Worm (Caenorhabditis elegans) whole organism, L4 larva: Measurements from ENCODE around the gene kin-18.
A peak's percentile ranks its signal among the peaks of the same experiment; 100 is the strongest.

Experiments used
- R02D3.7 ChIP-seq: fragments of 150-350 bp; sonication (generic microtip); optimal IDR thresholded peaks from 3 replicates; lab custom pipeline; 2014; ENCODE audit warnings: missing biosample characterization, missing genetic modification characterization
- T20F7.1 ChIP-seq: fragments of 200-800 bp; sonication (Bioruptor generic); optimal IDR thresholded peaks from 2 replicates; lab custom pipeline; 2018; ENCODE audit warnings: mild to moderate bottlenecking, missing genetic modification characterization, missing compliant biosample characterization
- T26A8.4 ChIP-seq: fragments of 200-800 bp; sonication (Bioruptor generic); IDR thresholded peaks from 2 replicates; pipeline ENCODE4 v1.3.6; 2022; ENCODE audit warnings: missing genetic modification characterization, missing compliant biosample characterization
- aha-1 ChIP-seq: fragments of 150-350 bp; peaks from one replicate; lab custom pipeline; 2014; ENCODE audit warnings: missing biosample characterization, missing genetic modification characterization
- ctbp-1 ChIP-seq: fragments of 200-800 bp; sonication (Bioruptor generic); IDR thresholded peaks from 2 replicates; pipeline ENCODE4 v1.3.6; 2022; ENCODE audit warnings: missing genetic modification reagents, missing genetic modification characterization, missing compliant biosample characterization
- daf-16 ChIP-seq, 3 experiments: sonication (generic microtip); optimal IDR thresholded peaks; 2 replicates each; lab custom pipeline; 2016 to 2017; ENCODE audit warnings: missing genetic modification characterization in 3 of 3, missing genetic modification reagents in 3 of 3, mild to moderate bottlenecking in 2 of 3, missing compliant biosample characterization in 2 of 3, missing biosample characterization in 1 of 3, moderate library complexity in 1 of 3
- dmd-6 ChIP-seq: fragments of 200-800 bp; sonication (Bioruptor generic); IDR thresholded peaks from 2 replicates; pipeline ENCODE4 v1.3.6; 2022; ENCODE audit warnings: missing genetic modification reagents, missing genetic modification characterization, missing compliant biosample characterization
- dpl-1 ChIP-seq: fragments of 150-350 bp; optimal IDR thresholded peaks from 2 replicates; lab custom pipeline; 2014; ENCODE audit warnings: missing biosample characterization, missing genetic modification reagents, missing genetic modification characterization
- dve-1 ChIP-seq: sonication (generic microtip); optimal IDR thresholded peaks from 2 replicates; lab custom pipeline; 2017; ENCODE audit warnings: antibody characterized with exemption, mild to moderate bottlenecking, missing genetic modification characterization, missing compliant biosample characterization; ENCODE audit not compliant: insufficient read depth
- hif-1 ChIP-seq, 2 experiments: sonication (generic microtip); optimal IDR thresholded peaks; 2 replicates each; lab custom pipeline; 2016 to 2017; ENCODE audit warnings: missing compliant biosample characterization in 2 of 2, missing genetic modification characterization in 2 of 2, missing genetic modification reagents in 2 of 2, missing genotype in 2 of 2, mild to moderate bottlenecking in 1 of 2
- hlh-11 ChIP-seq: fragments of 200-800 bp; sonication (Bioruptor generic); optimal IDR thresholded peaks from 2 replicates; lab custom pipeline; 2018; ENCODE audit warnings: mild to moderate bottlenecking, missing genetic modification characterization, missing compliant biosample characterization
- hmg-1.1 ChIP-seq: fragments of 200-800 bp; sonication (Bioruptor generic); IDR thresholded peaks from 2 replicates; pipeline ENCODE4 v1.3.6; 2022; ENCODE audit warnings: missing genetic modification reagents, missing genetic modification characterization, missing compliant biosample characterization
- lin-29 ChIP-seq: fragments of 200-800 bp; sonication (Bioruptor generic); IDR thresholded peaks from 2 replicates; pipeline ENCODE4 v1.3.6; 2022; ENCODE audit warnings: missing genetic modification reagents, missing genetic modification characterization, missing compliant biosample characterization
- lin-39 ChIP-seq: fragments of 150-350 bp; optimal IDR thresholded peaks from 2 replicates; lab custom pipeline; 2014; ENCODE audit warnings: missing biosample characterization, missing genetic modification reagents, missing genetic modification characterization
- lsy-2 ChIP-seq, 2 experiments: fragments of 150-350 bp in 1 of 2; sonication (generic microtip) in 1 of 2; optimal IDR thresholded peaks; 2 replicates each; lab custom pipeline; 2014 to 2017; ENCODE audit warnings: missing biosample characterization in 2 of 2, missing genetic modification characterization in 2 of 2
- mep-1 ChIP-seq: fragments of 150-350 bp; sonication (generic microtip); optimal IDR thresholded peaks from 3 replicates; lab custom pipeline; 2014; ENCODE audit warnings: missing biosample characterization, missing genetic modification characterization
- mes-2 ChIP-seq: sonication (generic microtip); optimal IDR thresholded peaks from 2 replicates; lab custom pipeline; 2016; ENCODE audit warnings: missing genotype, mild to moderate bottlenecking, missing genetic modification characterization, missing compliant biosample characterization; ENCODE audit not compliant: poor library complexity, severe bottlenecking
- nhr-102 ChIP-seq: sonication (generic microtip); optimal IDR thresholded peaks from 2 replicates; lab custom pipeline; 2016; ENCODE audit warnings: mild to moderate bottlenecking, missing genetic modification characterization, moderate library complexity, missing compliant biosample characterization
- nhr-11 ChIP-seq: fragments of 150-350 bp; optimal IDR thresholded peaks from 2 replicates; lab custom pipeline; 2014; ENCODE audit warnings: missing biosample characterization, missing genetic modification characterization
- nhr-237 ChIP-seq: sonication (generic microtip); optimal IDR thresholded peaks from 2 replicates; lab custom pipeline; 2017; ENCODE audit warnings: missing biosample characterization, missing genetic modification characterization
- nhr-28 ChIP-seq: fragments of 150-350 bp; optimal IDR thresholded peaks from 2 replicates; lab custom pipeline; 2014; ENCODE audit warnings: missing biosample characterization, missing genetic modification characterization
- nhr-48 ChIP-seq: sonication (generic microtip); optimal IDR thresholded peaks from 2 replicates; lab custom pipeline; 2016; ENCODE audit warnings: mild to moderate bottlenecking, missing genetic modification characterization, missing compliant biosample characterization
- nhr-77 ChIP-seq: fragments of 150-350 bp; optimal IDR thresholded peaks from 2 replicates; lab custom pipeline; 2014; ENCODE audit warnings: missing biosample characterization, missing genetic modification characterization
- pha-4 ChIP-seq, 2 experiments: fragments of 150-350 bp in 1 of 2; fragments of 200-800 bp in 1 of 2; sonication (Bioruptor generic) in 1 of 2; IDR thresholded peaks in 1 of 2; optimal IDR thresholded peaks in 1 of 2; 2 replicates each; pipeline versions ENCODE4 v1.3.6 to Lab custom; 2014 to 2022; ENCODE audit warnings: missing genetic modification characterization in 2 of 2, missing genetic modification reagents in 2 of 2, missing biosample characterization in 1 of 2, missing compliant biosample characterization in 1 of 2
- php-3 ChIP-seq: fragments of 200-800 bp; sonication (Bioruptor generic); IDR thresholded peaks from 2 replicates; pipeline ENCODE4 v1.3.6; 2022; ENCODE audit warnings: missing genetic modification reagents, missing genetic modification characterization, missing compliant biosample characterization
- pqm-1 ChIP-seq: sonication (generic microtip); optimal IDR thresholded peaks from 2 replicates; lab custom pipeline; 2017; ENCODE audit warnings: missing biosample characterization, missing genetic modification characterization
- snpc-4 ChIP-seq: fragments of 150-350 bp; optimal IDR thresholded peaks from 2 replicates; lab custom pipeline; 2014; ENCODE audit warnings: missing biosample characterization, missing genetic modification characterization
- tra-1 ChIP-seq: fragments of 200-800 bp; sonication (Bioruptor generic); IDR thresholded peaks from 2 replicates; pipeline ENCODE4 v1.3.6; 2022; ENCODE audit warnings: missing genetic modification reagents, missing genetic modification characterization, missing compliant biosample characterization
- unc-62 ChIP-seq, 3 experiments: fragments of 150-350 bp in 1 of 3; sonication (generic microtip); optimal IDR thresholded peaks in 2 of 3; peaks in 1 of 3; 1 replicate in 1 of 3; 2 replicates in 2 of 3; lab custom pipeline; 2014 to 2017; ENCODE audit warnings: missing biosample characterization in 3 of 3, missing genetic modification characterization in 3 of 3, missing genetic modification reagents in 3 of 3, missing genotype in 1 of 3
- vab-7 ChIP-seq: fragments of 200-800 bp; sonication (Bioruptor generic); IDR thresholded peaks from 2 replicates; pipeline ENCODE4 v1.3.6; 2022; ENCODE audit warnings: missing genetic modification reagents, missing genetic modification characterization, missing compliant biosample characterization
- zfp-3 ChIP-seq: fragments of 200-800 bp; sonication (Bioruptor generic); conservative IDR thresholded peaks from 2 replicates; pipeline ENCODE4 v1.3.6; 2022; ENCODE audit warnings: missing genetic modification reagents, missing genetic modification characterization, missing compliant biosample characterization

The kin-18 gene

DNA sequence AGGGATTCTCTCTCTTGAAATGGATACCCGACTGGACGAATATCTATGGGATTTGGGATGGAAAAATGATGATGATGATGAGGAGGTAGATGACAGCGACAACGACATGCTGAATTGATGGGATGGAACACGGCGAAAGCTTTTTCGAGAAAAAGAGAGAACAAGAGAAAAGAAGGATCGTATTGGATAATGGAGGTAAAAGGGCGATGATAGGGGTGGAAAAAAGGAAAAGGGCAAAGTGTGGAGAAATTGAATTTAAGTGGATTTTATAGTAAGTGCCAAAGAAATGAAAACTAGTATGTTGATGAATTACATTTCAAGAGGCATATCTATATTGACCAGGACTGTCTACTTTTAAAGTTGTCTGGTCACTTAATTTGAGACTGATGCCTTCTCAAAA lies 12.5 kb upstream of the kin-18 start:
- TF ChIP-seq ctbp-1 (GFP tag; lab: Robert Waterston, UW) (no peak), unc-62 (GFP tag; optimal IDR thresholded peaks at IDR 0.05 in 1 of 2; lab: Kevin White, UChicago) (peak in 1 of 2 experiments; percentile 83), unc-62 (tag; optimal IDR thresholded peaks at IDR 0.05; lab: Kevin White, UChicago) (no peak)
- TF ChIP-seq, all 104 proteins: peak for 1

DNA sequence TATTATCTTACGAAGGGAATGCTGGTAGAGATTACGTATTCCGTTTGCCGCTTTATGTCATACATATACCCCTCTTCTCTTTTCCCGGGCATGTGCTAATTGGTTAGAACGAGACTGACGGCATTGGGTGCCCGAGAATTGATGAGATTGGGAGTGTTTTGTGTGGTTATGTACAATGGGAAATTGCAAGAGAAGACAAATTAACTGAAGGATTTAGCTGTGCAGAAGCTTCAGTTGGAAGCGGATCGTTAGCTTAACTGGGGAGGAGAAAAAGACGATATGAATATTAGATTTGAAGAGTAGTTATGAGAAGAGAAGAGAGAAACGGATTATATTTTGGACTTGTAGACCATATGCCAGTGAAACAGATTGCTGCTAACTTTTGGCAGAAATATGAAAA lies 8.2 kb upstream of the kin-18 start:
- TF ChIP-seq lin-29 (GFP tag; lab: Robert Waterston, UW) (no peak), R02D3.7 (tag; lab: Kevin White, UChicago) (no peak), nhr-102 (tag; lab: Kevin White, UChicago) (no peak)

DNA sequence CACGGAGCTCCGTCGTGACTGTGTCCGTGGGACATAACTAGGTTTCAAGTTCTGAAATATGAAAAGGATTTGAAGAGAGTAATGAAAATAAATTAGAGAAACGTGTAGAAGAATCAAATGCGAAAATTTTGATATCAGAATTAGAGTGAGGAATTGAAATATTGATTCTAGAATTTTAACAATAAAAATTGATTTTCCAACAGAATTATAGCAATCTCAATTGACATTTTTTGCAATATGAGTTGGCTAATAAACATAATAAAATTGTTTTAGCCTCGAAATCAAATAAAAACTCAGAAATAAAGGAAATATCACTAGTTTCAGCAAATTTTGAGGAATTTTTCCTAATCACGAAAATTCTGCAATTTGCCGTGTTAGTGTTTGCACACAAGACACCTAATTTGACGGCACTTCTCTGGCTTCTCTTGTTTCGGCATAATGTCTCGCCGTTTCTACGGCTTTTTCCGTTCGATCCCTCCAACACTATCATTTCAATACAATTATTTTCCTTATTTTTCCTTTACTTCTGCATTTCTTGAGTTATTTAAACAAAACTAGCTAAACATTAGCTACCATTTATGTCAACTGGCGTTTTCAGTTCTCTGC lies 2.0 kb upstream of the kin-18 start, which contains the start of gene nmt-1:
nmt-1 (minus strand) TSS at position 51 of the 606 bp plus-strand sequence.
- TF ChIP-seq vab-7 (GFP tag; lab: Robert Waterston, UW) (no peak), hmg-1.1 (GFP tag; lab: Robert Waterston, UW) (peak; percentile 55), mes-2 (peak; percentile 51), dpl-1 (peak; percentile 52), zfp-3 (GFP tag; lab: Robert Waterston, UW) (no peak), aha-1 (tag; lab: Kevin White, UChicago) (peak; percentile 86), snpc-4 (tag; lab: Kevin White, UChicago) (no peak), T26A8.4 (0 out of 2 replicates have a peak, but pooled peaks have one; percentile 20), lin-39 (tag; lab: Kevin White, UChicago) (no peak)

DNA sequence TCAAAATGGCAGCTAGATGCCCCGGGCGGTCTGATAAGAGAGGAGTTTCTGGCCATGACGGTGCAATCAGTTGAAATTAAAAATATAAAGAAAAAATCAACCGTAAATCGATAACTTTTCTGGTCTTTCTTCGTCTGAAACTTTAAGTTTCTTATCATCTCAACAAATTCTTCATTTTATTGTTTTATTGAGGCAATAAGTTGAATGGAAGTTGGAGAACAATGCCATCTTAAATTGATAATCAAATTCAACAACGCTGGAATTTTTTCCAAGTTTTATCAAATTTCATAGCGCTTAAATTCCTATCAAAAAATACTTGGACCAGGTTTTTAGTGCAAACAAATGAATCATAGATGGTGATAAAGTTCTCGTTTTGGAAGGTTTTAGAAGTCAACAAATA lies 1.4 kb upstream of the kin-18 start:
- TF ChIP-seq dmd-6 (GFP tag; lab: Robert Waterston, UW), result peak; percentile 56
- TF ChIP-seq tra-1, result peak; percentile 30; the same call in 1 of the 2 replicates
- peak; percentile 24 for TF ChIP-seq nhr-48 (tag; lab: Kevin White, UChicago)
- peak; percentile 10 for TF ChIP-seq hlh-11
- TF ChIP-seq lsy-2 (tag; optimal IDR thresholded peaks at IDR 0.05; lab: Kevin White, UChicago), result peak in 1 of 2 experiments; percentile 20
- TF ChIP-seq pqm-1 (tag; lab: Kevin White, UChicago), result peak; percentile 96
- TF ChIP-seq nhr-28 (tag; lab: Kevin White, UChicago), result peak; percentile 40
- TF ChIP-seq nhr-237, result no peak
- TF ChIP-seq hif-1 (tag; optimal IDR thresholded peaks at IDR 0.05; lab: Kevin White, UChicago), result no peak
- peak; percentile 96 for TF ChIP-seq php-3 (GFP tag; lab: Robert Waterston, UW)
- peak; percentile 52 for TF ChIP-seq dve-1 (tag; lab: Kevin White, UChicago)
- no peak for TF ChIP-seq nhr-77 (tag; lab: Kevin White, UChicago)
- TF ChIP-seq mep-1, result peak; percentile 55
- no peak for TF ChIP-seq daf-16 (GFP tag; optimal IDR thresholded peaks at IDR 0.05; lab: Kevin White, UChicago)
- TF ChIP-seq daf-16 (tag; optimal IDR thresholded peaks at IDR 0.05; lab: Kevin White, UChicago), result peak; percentile 53
- TF ChIP-seq nhr-102 (tag; lab: Kevin White, UChicago), result no peak
- TF ChIP-seq T20F7.1 (GFP tag; lab: Kevin White, UChicago), result peak; percentile 7
- TF ChIP-seq pha-4 (GFP tag; IDR thresholded peaks at IDR 0.05; lab: Robert Waterston, UW), result 0 out of 2 replicates have a peak, but pooled peaks have one; percentile 16
- no peak for TF ChIP-seq pha-4 (tag; optimal IDR thresholded peaks at IDR 0.05; lab: Kevin White, UChicago)

DNA sequence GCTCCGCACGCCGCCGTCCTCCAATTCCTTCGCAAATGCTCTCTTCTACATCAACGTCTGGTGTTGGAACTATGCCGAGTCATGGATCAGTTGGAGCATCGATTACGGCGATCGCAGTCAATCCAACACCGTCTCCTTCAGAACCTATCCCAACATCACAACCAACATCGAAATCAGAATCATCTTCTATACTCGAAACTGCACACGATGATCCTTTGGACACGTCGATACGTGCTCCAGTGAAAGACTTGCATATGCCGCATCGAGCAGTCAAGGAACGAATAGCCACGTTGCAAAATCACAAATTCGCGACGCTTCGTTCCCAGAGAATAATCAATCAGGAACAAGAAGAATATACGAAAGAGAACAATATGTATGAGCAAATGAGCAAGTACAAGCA lies 2.6 kb downstream of the kin-18 start:
- TF ChIP-seq unc-62 (GFP tag; optimal IDR thresholded peaks at IDR 0.05 in 1 of 2; lab: Kevin White, UChicago) (peak in 1 of 2 experiments; percentile 71), unc-62 (tag; optimal IDR thresholded peaks at IDR 0.05; lab: Kevin White, UChicago) (no peak), nhr-11 (tag; lab: Kevin White, UChicago) (no peak)
